Worm (Caenorhabditis elegans): Measurements from ENCODE around the gene tofu-2.

DNA sequence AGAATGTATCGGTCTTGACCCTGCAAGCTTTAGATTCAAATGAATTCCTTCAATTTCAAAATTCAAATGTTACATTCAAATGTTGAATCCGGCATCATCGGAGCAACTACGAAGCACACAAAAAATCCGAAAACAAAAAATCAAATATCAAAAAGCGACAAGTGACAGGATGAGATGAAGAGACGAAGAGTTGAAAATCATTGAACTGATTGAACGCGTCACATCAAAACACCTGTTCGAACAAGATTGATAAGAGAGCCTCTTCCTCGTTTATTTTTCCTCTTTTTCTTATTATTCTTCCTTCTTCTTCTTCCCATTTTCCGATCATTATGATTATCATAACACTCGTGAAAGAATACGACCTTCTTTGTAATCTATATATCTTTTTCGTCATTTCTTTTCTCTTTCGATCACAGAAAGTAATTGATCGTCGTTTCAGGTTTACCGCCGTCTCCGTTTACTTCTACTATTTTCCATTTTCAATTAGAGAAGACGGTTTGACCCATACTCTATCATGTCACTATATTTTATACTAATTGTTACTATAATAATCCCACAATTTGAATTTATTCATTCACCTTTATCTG is 34.6 kb upstream of the tofu-2 start, which contains the start of gene VC5.2:
- TF ChIP-seq nhr-237 (tag; optimal IDR thresholded peaks at IDR 0.05): no peak
- no peak for TF ChIP-seq nhr-28 (tag; optimal IDR thresholded peaks at IDR 0.05)
- TF ChIP-seq sptf-1 (tag; optimal IDR thresholded peaks at IDR 0.05): no peak
- no peak for TF ChIP-seq elt-1 (tag; optimal IDR thresholded peaks at IDR 0.05; ENCODE audit: borderline replicate concordance, insufficient read depth)
- no peak for TF ChIP-seq sem-2 (GFP tag; optimal IDR thresholded peaks at IDR 0.05)
- no peak for TF ChIP-seq mep-1 (tag; optimal IDR thresholded peaks at IDR 0.05)
- TF ChIP-seq mab-5 (tag; optimal IDR thresholded peaks at IDR 0.05): no peak
- no peak for TF ChIP-seq snpc-4 (tag; optimal IDR thresholded peaks at IDR 0.05)
- TF ChIP-seq unc-39 (tag; optimal IDR thresholded peaks at IDR 0.05): no peak
- no peak for TF ChIP-seq lin-13 (tag; optimal IDR thresholded peaks at IDR 0.05)

Data from whole organism, mixed stage, embryonic.